Worm (Caenorhabditis elegans) whole organism, young adult: Measurements from ENCODE around the gene bli-1.

Source experiments
- C17E4.6 ChIP-seq: fragments of 200-800 bp; sonication (Bioruptor generic); IDR thresholded peaks from 2 replicates; pipeline ENCODE4 v1.3.6; 2022; ENCODE audit warnings: missing genetic modification reagents, missing genetic modification characterization, missing compliant biosample characterization
- F52B5.7 ChIP-seq: sonication (generic microtip); optimal IDR thresholded peaks from 2 replicates; lab custom pipeline; 2016; ENCODE audit warnings: mild to moderate bottlenecking, missing genetic modification characterization, missing compliant biosample characterization
- F55B11.4 ChIP-seq: sonication (generic microtip); optimal IDR thresholded peaks from 2 replicates; lab custom pipeline; 2016; ENCODE audit warnings: missing compliant biosample characterization, missing genetic modification characterization, borderline replicate concordance; ENCODE audit not compliant: insufficient read depth
- F57A8.1 ChIP-seq: fragments of 200-800 bp; sonication (Bioruptor generic); optimal IDR thresholded peaks from 2 replicates; lab custom pipeline; 2018; ENCODE audit warnings: mild to moderate bottlenecking, missing genetic modification characterization, moderate library complexity, missing compliant biosample characterization
- T07F8.4 ChIP-seq: sonication (generic microtip); optimal IDR thresholded peaks from 2 replicates; lab custom pipeline; 2016; ENCODE audit warnings: mild to moderate bottlenecking, missing genetic modification characterization, moderate library complexity, missing compliant biosample characterization
- T26A5.8 ChIP-seq: sonication (generic microtip); optimal IDR thresholded peaks from 2 replicates; lab custom pipeline; 2016; ENCODE audit warnings: missing genetic modification characterization, missing compliant biosample characterization
- akir-1 ChIP-seq: fragments of 200-800 bp; sonication (Bioruptor generic); optimal IDR thresholded peaks from 2 replicates; lab custom pipeline; 2018; ENCODE audit warnings: mild to moderate bottlenecking, missing genetic modification characterization, moderate library complexity, missing compliant biosample characterization
- aptf-2 ChIP-seq: fragments of 200-800 bp; sonication (Bioruptor generic); conservative IDR thresholded peaks from 2 replicates; pipeline ENCODE4 v1.3.6; 2022; ENCODE audit warnings: missing genetic modification reagents, missing genetic modification characterization, missing compliant biosample characterization
- attf-5 ChIP-seq: fragments of 200-800 bp; sonication (Bioruptor generic); optimal IDR thresholded peaks from 2 replicates; lab custom pipeline; 2018; ENCODE audit warnings: mild to moderate bottlenecking, missing genetic modification characterization, missing compliant biosample characterization
- attf-6 ChIP-seq: fragments of 200-800 bp; sonication (Bioruptor generic); IDR thresholded peaks from 2 replicates; pipeline ENCODE4 v1.3.6; 2022; ENCODE audit warnings: missing genetic modification reagents, missing genetic modification characterization, missing compliant biosample characterization
- bed-2 ChIP-seq: fragments of 200-800 bp; sonication (Bioruptor generic); IDR thresholded peaks from 2 replicates; pipeline ENCODE4 v1.3.6; 2022; ENCODE audit warnings: missing genetic modification reagents, missing genetic modification characterization, missing compliant biosample characterization
- cebp-1 ChIP-seq, 2 experiments: fragments of 200-800 bp in 1 of 2; sonication (Bioruptor generic) in 1 of 2; sonication (generic microtip) in 1 of 2; IDR thresholded peaks in 1 of 2; optimal IDR thresholded peaks in 1 of 2; 2 replicates each; pipeline versions ENCODE4 v1.3.6 to Lab custom; 2017 to 2022; ENCODE audit warnings: missing compliant biosample characterization in 2 of 2, missing genetic modification characterization in 2 of 2, mild to moderate bottlenecking in 1 of 2, missing genetic modification reagents in 1 of 2, moderate library complexity in 1 of 2
- ceh-27 ChIP-seq: fragments of 200-800 bp; sonication (Bioruptor generic); optimal IDR thresholded peaks from 2 replicates; lab custom pipeline; 2018; ENCODE audit warnings: mild to moderate bottlenecking, missing genetic modification characterization, moderate library complexity, missing compliant biosample characterization
- ceh-91 ChIP-seq: fragments of 200-800 bp; sonication (Bioruptor generic); IDR thresholded peaks from 2 replicates; pipeline ENCODE4 v1.3.6; 2022; ENCODE audit warnings: missing genetic modification reagents, missing genetic modification characterization, missing compliant biosample characterization
- chd-7 ChIP-seq: sonication (generic microtip); optimal IDR thresholded peaks from 2 replicates; lab custom pipeline; 2016; ENCODE audit warnings: mild to moderate bottlenecking, missing genetic modification characterization, moderate library complexity, missing compliant biosample characterization
- efl-1 ChIP-seq: fragments of 150-350 bp; optimal IDR thresholded peaks from 2 replicates; lab custom pipeline; 2014; ENCODE audit warnings: missing biosample characterization, missing genetic modification reagents, missing genetic modification characterization
- ekl-4 ChIP-seq: fragments of 200-800 bp; sonication (Bioruptor generic); IDR thresholded peaks from 2 replicates; pipeline ENCODE4 v1.3.6; 2022; ENCODE audit warnings: missing genetic modification reagents, missing genetic modification characterization, missing compliant biosample characterization
- hmg-1.2 ChIP-seq: fragments of 200-800 bp; sonication (Bioruptor generic); IDR thresholded peaks from 2 replicates; pipeline ENCODE4 v1.3.6; 2022; ENCODE audit warnings: missing genetic modification reagents, missing genetic modification characterization, missing compliant biosample characterization
- hmg-20 ChIP-seq: fragments of 200-800 bp; sonication (Bioruptor generic); IDR thresholded peaks from 2 replicates; pipeline ENCODE4 v1.3.6; 2022; ENCODE audit warnings: missing genetic modification reagents, missing genetic modification characterization, missing compliant biosample characterization
- lag-1 ChIP-seq: fragments of 200-800 bp; sonication (Bioruptor generic); IDR thresholded peaks from 2 replicates; pipeline ENCODE4 v1.3.6; 2022; ENCODE audit warnings: missing genetic modification reagents, missing genetic modification characterization, missing compliant biosample characterization
- lir-1 ChIP-seq: fragments of 200-800 bp; sonication (Bioruptor generic); conservative IDR thresholded peaks from 2 replicates; pipeline ENCODE4 v1.3.6; 2022; ENCODE audit warnings: missing genetic modification reagents, missing genetic modification characterization, missing compliant biosample characterization
- lsl-1 ChIP-seq: fragments of 200-800 bp; sonication (Bioruptor generic); optimal IDR thresholded peaks from 2 replicates; lab custom pipeline; 2018; ENCODE audit warnings: mild to moderate bottlenecking, missing genetic modification characterization, moderate library complexity, missing compliant biosample characterization
- madf-10 ChIP-seq: sonication (generic microtip); optimal IDR thresholded peaks from 2 replicates; lab custom pipeline; 2016; ENCODE audit warnings: mild to moderate bottlenecking, missing genetic modification characterization, missing compliant biosample characterization
- madf-6 ChIP-seq: fragments of 200-800 bp; sonication (Bioruptor generic); IDR thresholded peaks from 2 replicates; pipeline ENCODE4 v1.3.6; 2022; ENCODE audit warnings: missing genetic modification reagents, missing genetic modification characterization, missing compliant biosample characterization
- madf-8 ChIP-seq: fragments of 200-800 bp; sonication (Bioruptor generic); conservative IDR thresholded peaks from 2 replicates; pipeline ENCODE4 v1.3.6; 2022; ENCODE audit warnings: missing genetic modification reagents, missing genetic modification characterization, missing compliant biosample characterization
- mel-28 ChIP-seq: sonication (generic microtip); optimal IDR thresholded peaks from 2 replicates; lab custom pipeline; 2016; ENCODE audit warnings: borderline replicate concordance, mild to moderate bottlenecking, missing genetic modification characterization, missing compliant biosample characterization
- nhr-27 ChIP-seq: fragments of 200-800 bp; sonication (Bioruptor generic); optimal IDR thresholded peaks from 2 replicates; lab custom pipeline; 2018; ENCODE audit warnings: mild to moderate bottlenecking, missing genetic modification characterization, moderate library complexity, missing compliant biosample characterization
- rcor-1 ChIP-seq: fragments of 200-800 bp; sonication (Bioruptor generic); IDR thresholded peaks from 2 replicates; pipeline ENCODE4 v1.3.6; 2022; ENCODE audit warnings: missing genetic modification reagents, missing genetic modification characterization, missing compliant biosample characterization
- rpc-1 ChIP-seq, 2 experiments: fragments of 150-350 bp in 1 of 2; sonication (generic microtip) in 1 of 2; optimal IDR thresholded peaks; 2 replicates each; lab custom pipeline; 2014 to 2018; ENCODE audit warnings: missing biosample characterization in 1 of 2, missing genetic modification characterization in 1 of 2, missing genetic modification reagents in 1 of 2, missing genotype in 1 of 2
- sdz-38 ChIP-seq: sonication (generic microtip); optimal IDR thresholded peaks from 2 replicates; lab custom pipeline; 2016; ENCODE audit warnings: missing genotype, missing genetic modification characterization, missing compliant biosample characterization
- sea-2 ChIP-seq: fragments of 200-800 bp; sonication (Bioruptor generic); IDR thresholded peaks from 2 replicates; pipeline ENCODE4 v1.3.6; 2022; ENCODE audit warnings: missing genetic modification characterization, missing compliant biosample characterization
- snpc-4 ChIP-seq, 5 experiments: fragments of 150-350 bp in 1 of 5; sonication (generic microtip) in 4 of 5; optimal IDR thresholded peaks; 2 replicates each; lab custom pipeline; 2014 to 2018; ENCODE audit warnings: missing genetic modification characterization in 5 of 5, missing biosample characterization in 3 of 5, antibody characterized with exemption in 2 of 5, mild to moderate bottlenecking in 2 of 5, missing compliant biosample characterization in 2 of 5, missing genotype in 2 of 5, moderate library complexity in 2 of 5, missing genetic modification reagents in 1 of 5
- sptf-2 ChIP-seq: fragments of 200-800 bp; sonication (Bioruptor generic); optimal IDR thresholded peaks from 2 replicates; lab custom pipeline; 2018; ENCODE audit warnings: mild to moderate bottlenecking, missing genetic modification characterization, missing compliant biosample characterization
- tbp1 ChIP-seq: fragments of 200-800 bp; sonication (Bioruptor generic); optimal IDR thresholded peaks from 2 replicates; lab custom pipeline; 2018; ENCODE audit warnings: mild to moderate bottlenecking, missing genetic modification characterization, missing compliant biosample characterization
- tlf-1 ChIP-seq: fragments of 200-800 bp; sonication (Bioruptor generic); optimal IDR thresholded peaks from 2 replicates; lab custom pipeline; 2018; ENCODE audit warnings: mild to moderate bottlenecking, missing genetic modification characterization, missing compliant biosample characterization
- unc-62 ChIP-seq: fragments of 150-350 bp; optimal IDR thresholded peaks from 2 replicates; lab custom pipeline; 2014; ENCODE audit warnings: missing biosample characterization, missing genetic modification reagents, missing genetic modification characterization
- zfh-2 ChIP-seq: fragments of 200-800 bp; sonication (Bioruptor generic); conservative IDR thresholded peaks from 2 replicates; pipeline ENCODE4 v1.3.6; 2022; ENCODE audit warnings: missing genetic modification reagents, missing genetic modification characterization, missing compliant biosample characterization
- ztf-22 ChIP-seq: fragments of 200-800 bp; sonication (Bioruptor generic); optimal IDR thresholded peaks from 2 replicates; lab custom pipeline; 2018; ENCODE audit warnings: mild to moderate bottlenecking, missing genetic modification characterization, moderate library complexity, missing compliant biosample characterization

bli-1 gene

ce11 chrII:10737059-10737458 is 28.3 kb downstream of the bli-1 start, which contains the start of gene C52A11.3:
Gene C52A11.3 (plus strand): TSS chrII:10737359.
- TF ChIP-seq F55B11.4 (tag; lab: Kevin White, UChicago) (no peak), sptf-2 (GFP tag; lab: Kevin White, UChicago) (no peak), lag-1 (no peak), ceh-27 (GFP tag; lab: Kevin White, UChicago) (no peak), efl-1 (GFP tag; lab: Kevin White, UChicago) (no peak), rcor-1 (GFP tag; lab: Robert Waterston, UW) (no peak), F57A8.1 (GFP tag; lab: Kevin White, UChicago) (no peak), ekl-4 (no peak), hmg-20 (no peak)

ce11 chrII:10744801-10745200 is 36.0 kb downstream of the bli-1 start:
- TF ChIP-seq madf-10 (tag; lab: Kevin White, UChicago) (peak; percentile 59), mel-28 (tag; lab: Kevin White, UChicago) (no peak), ceh-27 (GFP tag; lab: Kevin White, UChicago) (no peak), hmg-1.2 (peak; percentile 23; the same call in 1 of the 2 replicates), cebp-1 (GFP tag; IDR thresholded peaks at IDR 0.05; lab: Robert Waterston, UW) (no peak), cebp-1 (tag; optimal IDR thresholded peaks at IDR 0.05; lab: Kevin White, UChicago) (peak; percentile 8), zfh-2 (GFP tag; lab: Robert Waterston, UW) (peak; percentile 45)

DNA sequence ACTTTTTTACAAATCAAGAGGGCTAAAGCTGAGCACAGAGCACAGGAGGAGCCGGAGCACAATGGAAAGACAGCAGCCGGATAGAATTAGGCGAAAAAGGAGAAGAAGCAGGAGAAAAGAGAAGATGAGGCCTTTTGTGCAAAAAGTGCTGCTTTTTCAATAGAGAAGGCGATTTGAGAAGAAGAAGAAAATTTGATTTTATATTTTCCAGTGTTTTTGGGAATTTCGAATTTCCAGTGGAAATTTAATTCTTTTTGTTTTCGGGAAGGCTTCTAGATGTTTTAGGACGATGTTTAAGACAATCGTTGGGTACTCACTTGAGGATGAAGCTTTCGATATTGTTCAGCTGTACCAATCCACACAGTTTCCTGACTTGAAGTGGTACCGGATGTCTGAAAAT is 44.9 kb downstream of the bli-1 start:
- no peak for TF ChIP-seq ztf-22
- no peak for TF ChIP-seq chd-7 (tag; lab: Kevin White, UChicago)
- no peak for TF ChIP-seq sdz-38 (tag; lab: Kevin White, UChicago)
- no peak for TF ChIP-seq akir-1 (GFP tag; lab: Kevin White, UChicago)
- TF ChIP-seq tbp1 (GFP tag; lab: Kevin White, UChicago): no peak
- TF ChIP-seq rcor-1 (GFP tag; lab: Robert Waterston, UW): no peak
- TF ChIP-seq lag-1: no peak
- TF ChIP-seq ceh-91 (GFP tag; lab: Robert Waterston, UW): no peak
- TF ChIP-seq lir-1: no peak
- TF ChIP-seq unc-62 (GFP tag; lab: Kevin White, UChicago): no peak
- TF ChIP-seq attf-6 (GFP tag; lab: Robert Waterston, UW): no peak
- no peak for TF ChIP-seq rpc-1 (optimal IDR thresholded peaks at IDR 0.05; lab: Kevin White, UChicago)
- no peak for TF ChIP-seq rpc-1 (tag; optimal IDR thresholded peaks at IDR 0.05; lab: Kevin White, UChicago)
- TF ChIP-seq madf-6 (GFP tag; lab: Robert Waterston, UW): no peak
- TF ChIP-seq attf-5 (GFP tag; lab: Kevin White, UChicago): no peak
- TF ChIP-seq lsl-1 (GFP tag; lab: Kevin White, UChicago): no peak
- TF ChIP-seq hmg-1.2: no peak
- TF ChIP-seq aptf-2 (GFP tag; lab: Robert Waterston, UW): no peak
- TF ChIP-seq, all 124 proteins: peak for 0

- TF ChIP-seq tlf-1 (no peak), lag-1 (no peak), T26A5.8 (no peak), snpc-4 (GFP tag; optimal IDR thresholded peaks at IDR 0.05; lab: Kevin White, UChicago) (no peak), snpc-4 (tag; optimal IDR thresholded peaks at IDR 0.05; lab: Kevin White, UChicago) (no peak), attf-5 (GFP tag; lab: Kevin White, UChicago) (no peak), T07F8.4 (tag; lab: Kevin White, UChicago) (no peak), F52B5.7 (no peak), madf-8 (GFP tag; lab: Robert Waterston, UW) (no peak), bed-2 (GFP tag; lab: Robert Waterston, UW) (no peak), sea-2 (no peak), nhr-27 (no peak), C17E4.6 (GFP tag; lab: Robert Waterston, UW) (no peak)
These were observed 46.7 kb downstream of the bli-1 start for ce11 chrII:10755455-10755854.
